Fruit fly (Drosophila melanogaster) whole organism, embryonic: ENCODE measurements around the gene Npc2g.

ENCODE experiments used
- Adf1 ChIP-seq: fragments of 200-800 bp; sonication (Bioruptor generic); IDR thresholded peaks from 2 replicates; pipeline ENCODE4 v1.3.6; 2022; ENCODE audit warnings: missing biosample characterization, missing genetic modification characterization
- B-H1 ChIP-seq: fragments of 200-800 bp; sonication (Bioruptor generic); IDR thresholded peaks from 3 replicates; pipeline ENCODE4 v1.3.6; 2022; ENCODE audit warnings: missing biosample characterization, missing genetic modification characterization
- CG12744 ChIP-seq: fragments of 200-800 bp; sonication (Bioruptor generic); optimal IDR thresholded peaks from 2 replicates; lab custom pipeline; 2016; ENCODE audit warnings: missing biosample characterization, missing genetic modification characterization
- CG13123 ChIP-seq: fragments of 200-800 bp; sonication (Bioruptor generic); optimal IDR thresholded peaks from 2 replicates; lab custom pipeline; 2016; ENCODE audit warnings: missing biosample characterization, missing genetic modification characterization
- CG13287 ChIP-seq: fragments of 200-800 bp; sonication (Bioruptor generic); IDR thresholded peaks from 2 replicates; pipeline ENCODE4 v1.3.6; 2022; ENCODE audit warnings: missing biosample characterization, missing genetic modification characterization; ENCODE audit not compliant: partially characterized antibody
- CG14965 ChIP-seq: fragments of 200-800 bp; sonication (Bioruptor generic); optimal IDR thresholded peaks from 2 replicates; lab custom pipeline; 2016; ENCODE audit warnings: missing biosample characterization, missing genetic modification characterization, borderline replicate concordance
- CG15514 ChIP-seq: fragments of 200-800 bp; sonication (Bioruptor generic); optimal IDR thresholded peaks from 3 replicates; lab custom pipeline; 2017; ENCODE audit warnings: missing biosample characterization, missing genetic modification characterization, mild to moderate bottlenecking, moderate library complexity, missing genetic modification reagents
- CG2712 ChIP-seq: fragments of 200-800 bp; optimal IDR thresholded peaks from 3 replicates; lab custom pipeline; 2019; ENCODE audit warnings: missing biosample characterization, mild to moderate bottlenecking, missing genetic modification characterization, moderate library complexity
- CG30403 ChIP-seq: fragments of 200-800 bp; sonication (Bioruptor generic); optimal IDR thresholded peaks from 3 replicates; lab custom pipeline; 2016; ENCODE audit warnings: missing biosample characterization, missing genetic modification characterization
- CG32532 ChIP-seq: fragments of 200-800 bp; sonication (Bioruptor generic); IDR thresholded peaks from 2 replicates; pipeline ENCODE4 v1.3.6; 2022; ENCODE audit warnings: missing biosample characterization, missing genetic modification characterization
- CG7556 ChIP-seq: fragments of 200-800 bp; sonication (Bioruptor generic); optimal IDR thresholded peaks from 2 replicates; lab custom pipeline; 2017; ENCODE audit warnings: missing biosample characterization, mild to moderate bottlenecking, missing genetic modification characterization
- Dek ChIP-seq: fragments of 200-800 bp; sonication (Bioruptor generic); optimal IDR thresholded peaks from 3 replicates; lab custom pipeline; 2019; ENCODE audit warnings: missing biosample characterization, mild to moderate bottlenecking, missing genetic modification characterization, moderate library complexity
- Doc2 ChIP-seq: fragments of 200-800 bp; sonication (Bioruptor generic); IDR thresholded peaks from 2 replicates; pipeline ENCODE4 v1.3.6; 2022; ENCODE audit warnings: missing biosample characterization, missing genetic modification characterization
- Doc3 ChIP-seq: fragments of 200-800 bp; sonication (Bioruptor generic); IDR thresholded peaks from 3 replicates; pipeline ENCODE4 v1.3.6; 2022; ENCODE audit warnings: missing biosample characterization, missing genetic modification characterization; ENCODE audit not compliant: partially characterized antibody
- Drgx ChIP-seq: fragments of 200-800 bp; sonication (Bioruptor generic); IDR thresholded peaks from 2 replicates; pipeline ENCODE4 v1.3.6; 2022; ENCODE audit warnings: missing biosample characterization, missing genetic modification characterization
- E2f1 ChIP-seq: fragments of 200-800 bp; sonication (Bioruptor generic); IDR thresholded peaks from 2 replicates; pipeline ENCODE4 v1.3.6; 2022; ENCODE audit warnings: missing biosample characterization, missing genetic modification characterization
- Ets65A ChIP-seq: fragments of 200-800 bp; sonication (Bioruptor generic); peaks from one replicate; lab custom pipeline; 2016; ENCODE audit warnings: missing biosample characterization, missing genetic modification characterization
- Fer3 ChIP-seq: fragments of 200-800 bp; sonication (Bioruptor generic); optimal IDR thresholded peaks from 2 replicates; lab custom pipeline; 2018; ENCODE audit warnings: missing biosample characterization, mild to moderate bottlenecking, missing genetic modification characterization, moderate library complexity
- Hand ChIP-seq: fragments of 200-800 bp; sonication (Bioruptor generic); optimal IDR thresholded peaks from 2 replicates; lab custom pipeline; 2017; ENCODE audit warnings: mild to moderate bottlenecking, missing biosample characterization, missing genetic modification reagents, missing genetic modification characterization
- Hey ChIP-seq: fragments of 200-800 bp; sonication (Bioruptor generic); optimal IDR thresholded peaks from 3 replicates; lab custom pipeline; 2018; ENCODE audit warnings: missing biosample characterization, mild to moderate bottlenecking, missing genetic modification characterization
- Hmr ChIP-seq: fragments of 200-800 bp; sonication (Bioruptor generic); optimal IDR thresholded peaks from 3 replicates; lab custom pipeline; 2017; ENCODE audit warnings: mild to moderate bottlenecking, missing biosample characterization, missing genetic modification reagents, missing genetic modification characterization
- Hr51 ChIP-seq, 2 experiments: fragments of 200-800 bp; sonication (Bioruptor generic); optimal IDR thresholded peaks; 2 replicates in 1 of 2; 3 replicates in 1 of 2; lab custom pipeline; 2016 to 2018; ENCODE audit warnings: missing biosample characterization in 2 of 2, missing genetic modification characterization in 2 of 2, mild to moderate bottlenecking in 1 of 2, moderate library complexity in 1 of 2
- Hr78 ChIP-seq, 2 experiments: fragments of 200-800 bp in 1 of 2; fragments of >200 bp in 1 of 2; sonication (Bioruptor generic) in 1 of 2; optimal IDR thresholded peaks; 2 replicates each; lab custom pipeline; 2017 to 2019; ENCODE audit warnings: missing biosample characterization in 2 of 2, missing genetic modification characterization in 2 of 2, mild to moderate bottlenecking in 1 of 2, moderate library complexity in 1 of 2
- Med ChIP-seq: fragments of 200-800 bp; sonication (Bioruptor generic); peaks from one replicate; lab custom pipeline; 2016; ENCODE audit warnings: missing biosample characterization, missing genetic modification characterization, mild to moderate bottlenecking, inconsistent platforms, moderate library complexity
- Oli ChIP-seq: fragments of 200-800 bp; sonication (Bioruptor generic); optimal IDR thresholded peaks from 2 replicates; lab custom pipeline; 2018; ENCODE audit warnings: missing biosample characterization, mild to moderate bottlenecking, missing genetic modification characterization, moderate library complexity
- Spps ChIP-seq: fragments of 200-800 bp; sonication (Bioruptor generic); optimal IDR thresholded peaks from 2 replicates; lab custom pipeline; 2018; ENCODE audit warnings: missing biosample characterization, mild to moderate bottlenecking, missing genetic modification characterization
- br ChIP-seq: fragments of >200 bp; optimal IDR thresholded peaks from 2 replicates; lab custom pipeline; 2017
- cas ChIP-seq: fragments of 200-800 bp; sonication (Bioruptor generic); IDR thresholded peaks from 2 replicates; pipeline ENCODE4 v1.3.6; 2022; ENCODE audit warnings: missing biosample characterization, missing genetic modification characterization
- cato ChIP-seq: fragments of 200-800 bp; sonication (Bioruptor generic); optimal IDR thresholded peaks from 2 replicates; lab custom pipeline; 2016; ENCODE audit warnings: missing biosample characterization, missing genetic modification characterization, borderline replicate concordance
- ewg ChIP-seq: fragments of 200-800 bp; sonication (Bioruptor generic); optimal IDR thresholded peaks from 3 replicates; lab custom pipeline; 2017; ENCODE audit warnings: mild to moderate bottlenecking, missing biosample characterization, missing genetic modification reagents, missing genetic modification characterization
- gfzf ChIP-seq: fragments of 200-800 bp; sonication (Bioruptor generic); optimal IDR thresholded peaks from 2 replicates; lab custom pipeline; 2016; ENCODE audit warnings: missing biosample characterization, mild to moderate bottlenecking, missing genetic modification characterization, moderate library complexity
- gsb-n ChIP-seq: fragments of 200-800 bp; sonication (Bioruptor generic); optimal IDR thresholded peaks from 3 replicates; lab custom pipeline; 2018; ENCODE audit warnings: missing biosample characterization, mild to moderate bottlenecking, missing genetic modification characterization
- h ChIP-seq: fragments of >200 bp; optimal IDR thresholded peaks from 2 replicates; lab custom pipeline; 2017
- knrl ChIP-seq: fragments of 200-800 bp; sonication (Bioruptor generic); IDR thresholded peaks from 3 replicates; pipeline ENCODE4 v1.3.6; 2022; ENCODE audit warnings: missing biosample characterization, missing genetic modification characterization; ENCODE audit not compliant: partially characterized antibody
- lbe ChIP-seq: fragments of 200-800 bp; sonication (Bioruptor generic); optimal IDR thresholded peaks from 2 replicates; lab custom pipeline; 2016; ENCODE audit warnings: missing biosample characterization, mild to moderate bottlenecking, missing genetic modification characterization
- otp ChIP-seq: fragments of 200-800 bp; sonication (Bioruptor generic); IDR thresholded peaks from 3 replicates; pipeline ENCODE4, ENCODE4 v1.3.6; 2022; ENCODE audit warnings: missing biosample characterization, missing genetic modification characterization
- peb ChIP-seq: fragments of 200-800 bp; sonication (Bioruptor generic); IDR thresholded peaks from 2 replicates; pipeline ENCODE4 v1.3.6; 2022; ENCODE audit warnings: missing biosample characterization, missing genetic modification characterization
- phol ChIP-seq: fragments of 200-800 bp; sonication (Bioruptor generic); optimal IDR thresholded peaks from 3 replicates; lab custom pipeline; 2018; ENCODE audit warnings: missing biosample characterization, mild to moderate bottlenecking, missing genetic modification characterization, moderate library complexity
- prd ChIP-seq, 3 experiments: fragments of >200 bp in 2 of 3; fragments of 200-800 bp in 1 of 3; sonication (Bioruptor generic) in 1 of 3; optimal IDR thresholded peaks in 2 of 3; IDR thresholded peaks in 1 of 3; 2 replicates in 2 of 3; 3 replicates in 1 of 3; pipeline versions ENCODE4 v1.3.6 to Lab custom; 2017 to 2022; ENCODE audit warnings: missing biosample characterization in 1 of 3, missing genetic modification characterization in 1 of 3
- pros ChIP-seq: fragments of 200-800 bp; sonication (Bioruptor generic); optimal IDR thresholded peaks from 3 replicates; lab custom pipeline; 2019; ENCODE audit warnings: missing biosample characterization, mild to moderate bottlenecking, missing genetic modification characterization, moderate library complexity
- schlank ChIP-seq: fragments of 200-800 bp; sonication (Bioruptor generic); optimal IDR thresholded peaks from 2 replicates; lab custom pipeline; 2018; ENCODE audit warnings: missing biosample characterization, mild to moderate bottlenecking, missing genetic modification characterization
- shn ChIP-seq: fragments of 200-800 bp; sonication (Bioruptor generic); optimal IDR thresholded peaks from 3 replicates; lab custom pipeline; 2016; ENCODE audit warnings: missing biosample characterization, missing genetic modification characterization
- tll ChIP-seq, 2 experiments: fragments of 200-800 bp in 1 of 2; fragments of >200 bp in 1 of 2; sonication (Bioruptor generic) in 1 of 2; optimal IDR thresholded peaks; 2 replicates each; lab custom pipeline; 2017 to 2019; ENCODE audit warnings: missing biosample characterization in 2 of 2, missing genetic modification characterization in 2 of 2, mild to moderate bottlenecking in 1 of 2, moderate library complexity in 1 of 2
- wek ChIP-seq: fragments of 200-800 bp; sonication (Bioruptor generic); optimal IDR thresholded peaks from 3 replicates; lab custom pipeline; 2018; ENCODE audit warnings: missing biosample characterization, mild to moderate bottlenecking, missing genetic modification characterization, moderate library complexity
- zfh1 ChIP-seq: fragments of 200-800 bp; sonication (Bioruptor generic); IDR thresholded peaks from 3 replicates; pipeline ENCODE4 v1.3.6; 2022; ENCODE audit warnings: missing biosample characterization, missing genetic modification characterization

The Npc2g gene

DNA sequence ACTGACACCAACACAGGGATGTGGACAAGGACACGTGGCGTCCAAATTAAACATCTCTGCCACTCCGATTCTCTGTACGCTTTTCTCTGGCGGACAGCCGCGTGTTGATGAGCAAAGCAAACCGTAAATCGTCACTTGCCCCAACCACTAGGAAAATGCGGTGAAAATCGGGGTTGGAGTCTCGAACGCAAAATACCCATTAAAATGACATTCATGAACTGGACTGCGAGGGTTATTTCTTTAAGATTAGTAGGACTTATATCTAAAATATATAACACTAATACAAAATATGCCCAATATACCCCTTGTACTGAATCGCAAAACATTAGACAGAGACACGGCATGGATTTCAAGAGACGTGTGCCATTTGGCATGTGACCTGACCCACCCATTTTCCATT lies 26.6 kb downstream of the Npc2g start (continued):
- no peak for TF ChIP-seq Dek (tag; lab: Kevin White, UChicago)
- TF ChIP-seq CG30403: peak; percentile 14
- no peak for TF ChIP-seq CG13123 (GFP tag; lab: Kevin White, UChicago)
- 0 out of 3 replicates have a peak, but pooled peaks have one; percentile 13 for TF ChIP-seq B-H1 (GFP tag; lab: Robert Waterston, UW)
- TF ChIP-seq CG2712 (tag; lab: Kevin White, UChicago): peak; percentile 53
- TF ChIP-seq CG14965 (GFP tag; lab: Kevin White, UChicago): no peak
- TF ChIP-seq h (lab: Kevin White, UChicago): no peak
- peak; percentile 25 for TF ChIP-seq Oli (tag; lab: Kevin White, UChicago)
- TF ChIP-seq Hr51 (GFP tag; optimal IDR thresholded peaks at IDR 0.05; lab: Kevin White, UChicago): peak in 1 of 2 experiments; percentile 42
- TF ChIP-seq, all 482 proteins: peak for 97

- peak; percentile 27 for TF ChIP-seq Ets65A (GFP tag; lab: Kevin White, UChicago)
- TF ChIP-seq Drgx (GFP tag; lab: Robert Waterston, UW): peak; percentile 66
- no peak for TF ChIP-seq knrl (GFP tag; lab: Robert Waterston, UW)
- TF ChIP-seq, all 482 proteins: peak for 2
Observed at dm6 chr3R:30714395-30714794, 30.7 kb downstream of the Npc2g start.

DNA sequence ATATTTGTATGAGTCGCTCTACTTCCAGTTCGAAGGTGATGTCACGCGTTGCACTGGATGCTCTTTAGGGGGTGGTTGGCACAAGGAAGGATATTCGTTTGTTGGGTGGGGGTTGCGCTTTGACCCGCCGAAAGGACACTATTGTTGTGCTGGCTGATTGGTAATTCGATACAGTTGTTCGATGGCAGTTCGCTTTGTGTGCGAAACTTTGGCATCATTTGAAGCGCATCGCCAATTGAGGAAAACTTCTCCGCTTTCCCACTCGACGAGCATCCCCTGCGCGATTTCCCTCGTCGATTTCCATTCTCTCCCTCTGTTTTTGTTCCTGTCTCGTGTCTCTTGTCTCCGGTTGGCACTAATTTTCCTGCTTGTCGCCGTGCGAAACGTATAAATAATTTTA lies 34.6 kb downstream of the Npc2g start:
- TF ChIP-seq prd (optimal IDR thresholded peaks at IDR 0.05; lab: Kevin White, UChicago) (no peak), prd (GFP tag; IDR thresholded peaks at IDR 0.05; lab: Robert Waterston, UW) (0 out of 3 replicates have a peak, but pooled peaks have one; percentile 4), pros (peak; percentile 51), otp (GFP tag; lab: Robert Waterston, UW) (no peak), schlank (tag; lab: Kevin White, UChicago) (no peak), ewg (GFP tag; lab: Kevin White, UChicago) (no peak), gfzf (GFP tag; lab: Kevin White, UChicago) (no peak), zfh1 (GFP tag; lab: Robert Waterston, UW) (no peak), gsb-n (tag; lab: Kevin White, UChicago) (peak; percentile 54)

- TF ChIP-seq CG7556 (GFP tag; lab: Kevin White, UChicago) (peak; percentile 6), Med (GFP tag; lab: Kevin White, UChicago) (no peak), tll (GFP tag; optimal IDR thresholded peaks at IDR 0.05; lab: Kevin White, UChicago) (no peak), CG13287 (GFP tag; lab: Robert Waterston, UW) (no peak), Adf1 (no peak), peb (GFP tag; lab: Robert Waterston, UW) (no peak), lbe (GFP tag; lab: Kevin White, UChicago) (no peak), Hey (tag; lab: Kevin White, UChicago) (no peak), CG15514 (GFP tag; lab: Kevin White, UChicago) (peak; percentile 15), Hand (no peak), wek (no peak), schlank (tag; lab: Kevin White, UChicago) (no peak), Doc3 (GFP tag; lab: Robert Waterston, UW) (no peak), cato (GFP tag; lab: Kevin White, UChicago) (no peak), br (lab: Kevin White, UChicago) (no peak), Fer3 (tag; lab: Kevin White, UChicago) (peak; percentile 20), CG12744 (no peak), Hr78 (GFP tag; optimal IDR thresholded peaks at IDR 0.05; lab: Kevin White, UChicago) (no peak), cas (GFP tag; lab: Robert Waterston, UW) (no peak), E2f1 (GFP tag; lab: Robert Waterston, UW) (no peak), Spps (tag; lab: Kevin White, UChicago) (no peak), phol (tag; lab: Kevin White, UChicago) (peak; percentile 6), shn (no peak), Doc2 (GFP tag; lab: Robert Waterston, UW) (no peak), CG32532 (no peak), Hmr (GFP tag; lab: Kevin White, UChicago) (no peak)
Observed at dm6 chr3R:30709270-30709669, 35.8 kb downstream of the Npc2g start.
